Worm (Caenorhabditis elegans): Measurements from ENCODE around the gene vit-5.

ce11 chrX:3430020-3430419, 26.7 kb downstream of the vit-5 start, which contains the start of gene ZK813.4:
- TF ChIP-seq klf-2 (GFP tag; conservative IDR thresholded peaks at IDR 0.05) (no peak), med-1 (GFP tag; optimal IDR thresholded peaks at IDR 0.05; ENCODE audit: insufficient read depth) (no peak), ztf-23 (GFP tag; IDR thresholded peaks at IDR 0.05) (no peak), tab-1 (GFP tag; IDR thresholded peaks at IDR 0.05) (no peak)
